Fruit fly (Drosophila melanogaster) Kc167 (cell line): ENCODE measurements around the gene meng.

ENCODE experiments used
- h ChIP-seq: fragments of >200 bp; optimal IDR thresholded peaks from 3 replicates; lab custom pipeline; 2018; ENCODE audit warnings: missing external identifiers
- insv ChIP-seq: fragments of >200 bp; optimal IDR thresholded peaks from 3 replicates; lab custom pipeline; 2018; ENCODE audit warnings: missing external identifiers
- psq ChIP-seq: fragments of >200 bp; optimal IDR thresholded peaks from 2 replicates; lab custom pipeline; 2017; ENCODE audit warnings: missing external identifiers
- ttk ChIP-seq: sonication (Bioruptor generic); optimal IDR thresholded peaks from 2 replicates; lab custom pipeline; 2017; ENCODE audit warnings: missing external identifiers

dm6 chr2L:6745522-6745921 is 3.2 kb downstream of the meng start, which contains the start of gene CG31910:
- TF ChIP-seq h (lab: Kevin White, UChicago): no peak
- TF ChIP-seq psq: no peak
- TF ChIP-seq insv (lab: Kevin White, UChicago): no peak
- TF ChIP-seq ttk (lab: Kevin White, UChicago): no peak
